Worm (Caenorhabditis elegans): ENCODE data around the gene H37A05.4.

ce11 chrV:13609806-13610205 lies 39.8 kb downstream of the H37A05.4 start:
- TF ChIP-seq flt-1 (GFP tag; IDR thresholded peaks at IDR 0.05): no peak
- TF ChIP-seq med-1 (GFP tag; optimal IDR thresholded peaks at IDR 0.05; ENCODE audit: insufficient read depth): no peak
- no peak for TF ChIP-seq klf-2 (GFP tag; conservative IDR thresholded peaks at IDR 0.05)
- TF ChIP-seq ztf-29 (GFP tag; IDR thresholded peaks at IDR 0.05): no peak
- no peak for TF ChIP-seq T22C8.4 (GFP tag; IDR thresholded peaks at IDR 0.05)
- TF ChIP-seq tab-1 (GFP tag; IDR thresholded peaks at IDR 0.05): no peak

All from whole organism, midembryonic.